ENCODE assay signal across 2 fruit fly cellular contexts in genomic region chr2L:19575626-19576298, dm6.
A peak's percentile ranks its signal among the peaks of the same experiment; 100 is the strongest.
TF ChIP-seq lines count a peak whose summit lies in the region.

No protein-coding gene starts in this region.

TF ChIP-seq in whole organism, embryonic, 481 proteins besides CTCF, POLR2A, EP300 and RAD21 (continued from another document and continues in another):
- TF ChIP-seq bcd (GFP tag; optimal IDR thresholded peaks at IDR 0.05; lab: Kevin White, UChicago): peak; percentile 98
- peak; percentile 92 for TF ChIP-seq HLH3B (GFP tag; IDR thresholded peaks at IDR 0.05; lab: Robert Waterston, UW)
- peak; percentile 98 for TF ChIP-seq lilli (GFP tag; optimal IDR thresholded peaks at IDR 0.05; lab: Kevin White, UChicago)
- TF ChIP-seq tgo (GFP tag; IDR thresholded peaks at IDR 0.05; lab: Robert Waterston, UW): peak; percentile 92
- peak; percentile 78 for TF ChIP-seq mirr (GFP tag; optimal IDR thresholded peaks at IDR 0.05; lab: Kevin White, UChicago)
- peak; percentile 35 for TF ChIP-seq MTF-1 (GFP tag; optimal IDR thresholded peaks at IDR 0.05; lab: Kevin White, UChicago; ENCODE audit: borderline replicate concordance)
- peak; percentile 96 for TF ChIP-seq NK7.1 (GFP tag; optimal IDR thresholded peaks at IDR 0.05; lab: Kevin White, UChicago)
- TF ChIP-seq luna (GFP tag; optimal IDR thresholded peaks at IDR 0.05; lab: Kevin White, UChicago): peak; percentile 92
- peak; percentile 92 for TF ChIP-seq vvl (GFP tag; IDR thresholded peaks at IDR 0.05; lab: Robert Waterston, UW)
- TF ChIP-seq ash1 (GFP tag; optimal IDR thresholded peaks at IDR 0.05; lab: Kevin White, UChicago): no peak
- TF ChIP-seq Lpt (GFP tag; optimal IDR thresholded peaks at IDR 0.05; lab: Kevin White, UChicago): no peak
- peak; percentile 94 for TF ChIP-seq CG11695 (GFP tag; IDR thresholded peaks at IDR 0.05; lab: Robert Waterston, UW)
- TF ChIP-seq peb (GFP tag; IDR thresholded peaks at IDR 0.05; lab: Robert Waterston, UW): peak; percentile 89
- TF ChIP-seq CG10267 (tag; optimal IDR thresholded peaks at IDR 0.05; lab: Kevin White, UChicago): peak; percentile 90
- TF ChIP-seq Fer1 (GFP tag; optimal IDR thresholded peaks at IDR 0.05; lab: Kevin White, UChicago): peak; percentile 94
- peak; percentile 92 for TF ChIP-seq CG9817 (tag; optimal IDR thresholded peaks at IDR 0.05; lab: Kevin White, UChicago)
- TF ChIP-seq CG30431 (GFP tag; optimal IDR thresholded peaks at IDR 0.05; lab: Kevin White, UChicago): peak; percentile 97
- TF ChIP-seq fru (optimal IDR thresholded peaks at IDR 0.05; lab: Kevin White, UChicago): no peak
- TF ChIP-seq stc (GFP tag; IDR thresholded peaks at IDR 0.05; lab: Robert Waterston, UW): peak; percentile 94
- TF ChIP-seq CG34224 (GFP tag; IDR thresholded peaks at IDR 0.05; lab: Robert Waterston, UW; ENCODE audit: partially characterized antibody): no peak; the same call in 1 of the 3 replicates
- TF ChIP-seq ftz-f1 (GFP tag; optimal IDR thresholded peaks at IDR 0.05; lab: Kevin White, UChicago): peak; percentile 82
- peak; percentile 54 for TF ChIP-seq ab (GFP tag; optimal IDR thresholded peaks at IDR 0.05; lab: Kevin White, UChicago)
- peak; percentile 98 for TF ChIP-seq HLHmδ (GFP tag; optimal IDR thresholded peaks at IDR 0.05; lab: Kevin White, UChicago)
- peak; percentile 80 for TF ChIP-seq Deaf1 (tag; optimal IDR thresholded peaks at IDR 0.05; lab: Kevin White, UChicago)
- peak; percentile 94 for TF ChIP-seq CG11456 (GFP tag; IDR thresholded peaks at IDR 0.05; lab: Robert Waterston, UW)
- peak; percentile 97 for TF ChIP-seq fd96Cb (tag; optimal IDR thresholded peaks at IDR 0.05; lab: Kevin White, UChicago)
- TF ChIP-seq CG6175 (GFP tag; IDR thresholded peaks at IDR 0.05; lab: Robert Waterston, UW): no peak; the same call in 1 of the 3 replicates
- TF ChIP-seq grn (GFP tag; optimal IDR thresholded peaks at IDR 0.05; lab: Kevin White, UChicago): peak; percentile 78
- peak; percentile 96 for TF ChIP-seq Mad (GFP tag; optimal IDR thresholded peaks at IDR 0.05; lab: Kevin White, UChicago)
- peak; percentile 95 for TF ChIP-seq Drgx (GFP tag; IDR thresholded peaks at IDR 0.05; lab: Robert Waterston, UW)
- TF ChIP-seq Aef1 (GFP tag; IDR thresholded peaks at IDR 0.05; lab: Robert Waterston, UW): peak; percentile 85
- TF ChIP-seq CG6791 (GFP tag; IDR thresholded peaks at IDR 0.05; lab: Robert Waterston, UW; ENCODE audit: partially characterized antibody): 0 out of 3 replicates have a peak, but pooled peaks have one; percentile 14
- TF ChIP-seq CrebB (tag; optimal IDR thresholded peaks at IDR 0.05; lab: Kevin White, UChicago): peak; percentile 79
- no peak for TF ChIP-seq CG7963 (GFP tag; IDR thresholded peaks at IDR 0.05; lab: Robert Waterston, UW; ENCODE audit: partially characterized antibody)
- TF ChIP-seq HmgZ (tag; optimal IDR thresholded peaks at IDR 0.05; lab: Kevin White, UChicago): peak; percentile 91
- TF ChIP-seq CG11093 (GFP tag; IDR thresholded peaks at IDR 0.05; lab: Robert Waterston, UW): peak; percentile 94
- peak; percentile 96 for TF ChIP-seq CHES-1-like (GFP tag; optimal IDR thresholded peaks at IDR 0.05; lab: Kevin White, UChicago)
- TF ChIP-seq C15 (GFP tag; IDR thresholded peaks at IDR 0.05; lab: Robert Waterston, UW): peak; percentile 90
- TF ChIP-seq Jarid2 (GFP tag; optimal IDR thresholded peaks at IDR 0.05; lab: Kevin White, UChicago): peak; percentile 81
- TF ChIP-seq CG5180 (GFP tag; optimal IDR thresholded peaks at IDR 0.05; lab: Kevin White, UChicago): peak; percentile 84
- peak; percentile 26 for TF ChIP-seq bigmax (GFP tag; optimal IDR thresholded peaks at IDR 0.05; lab: Kevin White, UChicago)
- TF ChIP-seq CG3065 (GFP tag; optimal IDR thresholded peaks at IDR 0.05; lab: Kevin White, UChicago): peak; percentile 87
- TF ChIP-seq CG12299 (tag; optimal IDR thresholded peaks at IDR 0.05; lab: Kevin White, UChicago): peak; percentile 78
- TF ChIP-seq row (GFP tag; IDR thresholded peaks at IDR 0.05; lab: Robert Waterston, UW): peak; percentile 95
- peak; percentile 70 for TF ChIP-seq CG5953 (GFP tag; IDR thresholded peaks at IDR 0.05; lab: Robert Waterston, UW)
- peak; percentile 75 for TF ChIP-seq CG31365 (tag; optimal IDR thresholded peaks at IDR 0.05; lab: Kevin White, UChicago)
- TF ChIP-seq maf-S (GFP tag; optimal IDR thresholded peaks at IDR 0.05; lab: Kevin White, UChicago): peak; percentile 97
- peak; percentile 67 for TF ChIP-seq exex (tag; optimal IDR thresholded peaks at IDR 0.05; lab: Kevin White, UChicago)
- peak; percentile 91 for TF ChIP-seq CG2875 (GFP tag; optimal IDR thresholded peaks at IDR 0.05; lab: Kevin White, UChicago)
- peak; percentile 87 for TF ChIP-seq Taf1 (GFP tag; IDR thresholded peaks at IDR 0.05; lab: Robert Waterston, UW)
- peak; percentile 89 for TF ChIP-seq B-H1 (GFP tag; IDR thresholded peaks at IDR 0.05; lab: Robert Waterston, UW)
- TF ChIP-seq D19B (GFP tag; optimal IDR thresholded peaks at IDR 0.05; lab: Kevin White, UChicago): peak; percentile 92
- TF ChIP-seq Hsf (GFP tag; optimal IDR thresholded peaks at IDR 0.05; lab: Kevin White, UChicago): peak; percentile 98
- peak; percentile 94 for TF ChIP-seq CG31224 (GFP tag; IDR thresholded peaks at IDR 0.05; lab: Robert Waterston, UW)
- peak; percentile 86 for TF ChIP-seq CG6683 (GFP tag; optimal IDR thresholded peaks at IDR 0.05; lab: Kevin White, UChicago)
- peak; percentile 87 for TF ChIP-seq CG2116 (GFP tag; optimal IDR thresholded peaks at IDR 0.05; lab: Kevin White, UChicago)
- TF ChIP-seq CG9215 (GFP tag; IDR thresholded peaks at IDR 0.05; lab: Robert Waterston, UW): peak; percentile 95
- TF ChIP-seq Max (GFP tag; optimal IDR thresholded peaks at IDR 0.05; lab: Kevin White, UChicago): peak; percentile 93
- peak; percentile 88 for TF ChIP-seq CG4328 (GFP tag; optimal IDR thresholded peaks at IDR 0.05; lab: Kevin White, UChicago)
- peak; percentile 88 for TF ChIP-seq CG33557 (GFP tag; optimal IDR thresholded peaks at IDR 0.05; lab: Kevin White, UChicago)
- TF ChIP-seq twi (tag; optimal IDR thresholded peaks at IDR 0.05; lab: Kevin White, UChicago): peak; percentile 88
- TF ChIP-seq CG4360 (GFP tag; IDR thresholded peaks at IDR 0.05; lab: Robert Waterston, UW): no peak; the same call in 1 of the 2 replicates
- TF ChIP-seq CG31388 (GFP tag; optimal IDR thresholded peaks at IDR 0.05; lab: Kevin White, UChicago): peak; percentile 88
- peak; percentile 71 for TF ChIP-seq Elba2 (GFP tag; optimal IDR thresholded peaks at IDR 0.05; lab: Kevin White, UChicago)
- peak; percentile 93 for TF ChIP-seq CG4282 (GFP tag; optimal IDR thresholded peaks at IDR 0.05; lab: Kevin White, UChicago)

TF ChIP-seq in whole organism, prepupa, 60 proteins besides CTCF, POLR2A, EP300 and RAD21 (continued from another document):
- peak; percentile 92 to 98 for TF ChIP-seq salr (GFP tag; optimal IDR thresholded peaks at IDR 0.05; lab: Kevin White, UChicago)
- TF ChIP-seq topi (GFP tag; optimal IDR thresholded peaks at IDR 0.05; lab: Kevin White, UChicago): peak; percentile 98
- peak; percentile 98 for TF ChIP-seq Hr4 (GFP tag; optimal IDR thresholded peaks at IDR 0.05; lab: Kevin White, UChicago)
- TF ChIP-seq cyc (GFP tag; optimal IDR thresholded peaks at IDR 0.05; lab: Kevin White, UChicago): peak; percentile 97
- peak; percentile 70 for TF ChIP-seq CG9139 (GFP tag; optimal IDR thresholded peaks at IDR 0.05; lab: Kevin White, UChicago)
- TF ChIP-seq fkh (GFP tag; optimal IDR thresholded peaks at IDR 0.05; lab: Kevin White, UChicago): peak; percentile 79
- peak; percentile 96 for TF ChIP-seq CG6276 (GFP tag; optimal IDR thresholded peaks at IDR 0.05; lab: Kevin White, UChicago)
- TF ChIP-seq CG8319 (GFP tag; optimal IDR thresholded peaks at IDR 0.05; lab: Kevin White, UChicago): peak; percentile 95
TF ChIP-seq in whole organism, prepupa: peak in this region for 58.
